Fruit fly (Drosophila melanogaster) whole organism, embryonic: ENCODE results near the gene MCU.

Experiments
- CG10209 ChIP-seq: fragments of 200-800 bp; sonication (Bioruptor generic); optimal IDR thresholded peaks from 3 replicates; lab custom pipeline; 2017; ENCODE audit warnings: missing biosample characterization, mild to moderate bottlenecking, missing genetic modification characterization, missing genetic modification reagents
- CG1024 ChIP-seq: fragments of 200-800 bp; sonication (Bioruptor generic); IDR thresholded peaks from 2 replicates; pipeline ENCODE4 v1.3.6; 2022; ENCODE audit warnings: missing biosample characterization, missing genetic modification characterization
- CG10267 ChIP-seq: fragments of 200-800 bp; sonication (Bioruptor generic); optimal IDR thresholded peaks from 2 replicates; lab custom pipeline; 2018; ENCODE audit warnings: missing biosample characterization, mild to moderate bottlenecking, missing genetic modification characterization, moderate library complexity
- CG10274 ChIP-seq: fragments of 200-800 bp; sonication (Bioruptor generic); optimal IDR thresholded peaks from 3 replicates; lab custom pipeline; 2017; ENCODE audit warnings: missing biosample characterization, mild to moderate bottlenecking, missing genetic modification characterization
- CG11085 ChIP-seq: fragments of 200-800 bp; sonication (Bioruptor generic); IDR thresholded peaks from 2 replicates; pipeline ENCODE4 v1.3.6; 2022; ENCODE audit warnings: missing biosample characterization, missing genetic modification characterization
- CG11247 ChIP-seq: fragments of 200-800 bp; sonication (Bioruptor generic); IDR thresholded peaks from 2 replicates; pipeline ENCODE4 v1.3.6; 2022; ENCODE audit warnings: missing biosample characterization, missing genetic modification characterization
- CG12155 ChIP-seq: fragments of 200-800 bp; sonication (Bioruptor generic); optimal IDR thresholded peaks from 3 replicates; lab custom pipeline; 2016; ENCODE audit warnings: missing biosample characterization, missing genetic modification characterization
- CG13123 ChIP-seq: fragments of 200-800 bp; sonication (Bioruptor generic); optimal IDR thresholded peaks from 2 replicates; lab custom pipeline; 2016; ENCODE audit warnings: missing biosample characterization, missing genetic modification characterization
- CG14965 ChIP-seq: fragments of 200-800 bp; sonication (Bioruptor generic); optimal IDR thresholded peaks from 2 replicates; lab custom pipeline; 2016; ENCODE audit warnings: missing biosample characterization, missing genetic modification characterization, borderline replicate concordance
- CG15073 ChIP-seq: fragments of 200-800 bp; sonication (Bioruptor generic); optimal IDR thresholded peaks from 2 replicates; lab custom pipeline; 2016; ENCODE audit warnings: missing biosample characterization, missing genetic modification characterization
- CG1529 ChIP-seq: fragments of 200-800 bp; sonication (Bioruptor generic); optimal IDR thresholded peaks from 3 replicates; lab custom pipeline; 2018; ENCODE audit warnings: missing biosample characterization, missing genetic modification characterization
- CG15479 ChIP-seq: fragments of 200-800 bp; sonication (Bioruptor generic); optimal IDR thresholded peaks from 3 replicates; lab custom pipeline; 2019; ENCODE audit warnings: missing biosample characterization, mild to moderate bottlenecking, missing genetic modification characterization, moderate library complexity
- CG15514 ChIP-seq: fragments of 200-800 bp; sonication (Bioruptor generic); optimal IDR thresholded peaks from 3 replicates; lab custom pipeline; 2017; ENCODE audit warnings: missing biosample characterization, missing genetic modification characterization, mild to moderate bottlenecking, moderate library complexity, missing genetic modification reagents
- CG15696 ChIP-seq: fragments of 200-800 bp; sonication (Bioruptor generic); optimal IDR thresholded peaks from 2 replicates; lab custom pipeline; 2019; ENCODE audit warnings: missing biosample characterization, mild to moderate bottlenecking, missing genetic modification characterization, moderate library complexity
- CG2129 ChIP-seq: fragments of 200-800 bp; sonication (Bioruptor generic); IDR thresholded peaks from 2 replicates; pipeline ENCODE4 v1.3.6; 2022; ENCODE audit warnings: missing biosample characterization, missing genetic modification characterization; ENCODE audit not compliant: partially characterized antibody
- CG2199 ChIP-seq: fragments of 200-800 bp; sonication (Bioruptor generic); IDR thresholded peaks from 3 replicates; pipeline ENCODE4 v1.3.6; 2022; ENCODE audit warnings: missing biosample characterization, missing genetic modification characterization
- CG3281 ChIP-seq: fragments of 200-800 bp; sonication (Bioruptor generic); optimal IDR thresholded peaks from 3 replicates; lab custom pipeline; 2017; ENCODE audit warnings: missing biosample characterization, mild to moderate bottlenecking, missing genetic modification characterization
- CG33557 ChIP-seq: fragments of 200-800 bp; sonication (Bioruptor generic); optimal IDR thresholded peaks from 2 replicates; lab custom pipeline; 2019; ENCODE audit warnings: missing biosample characterization, mild to moderate bottlenecking, missing genetic modification characterization, moderate library complexity
- CG34376 ChIP-seq: fragments of 200-800 bp; sonication (Bioruptor generic); optimal IDR thresholded peaks from 2 replicates; lab custom pipeline; 2018; ENCODE audit warnings: missing biosample characterization, mild to moderate bottlenecking, missing genetic modification characterization
- CG6683 ChIP-seq: fragments of 200-800 bp; sonication (Bioruptor generic); optimal IDR thresholded peaks from 2 replicates; lab custom pipeline; 2017; ENCODE audit warnings: missing biosample characterization, mild to moderate bottlenecking, missing genetic modification characterization, missing genetic modification reagents
- CG6765 ChIP-seq: fragments of 200-800 bp; sonication (Bioruptor generic); optimal IDR thresholded peaks from 3 replicates; lab custom pipeline; 2017; ENCODE audit warnings: missing biosample characterization, mild to moderate bottlenecking, missing genetic modification characterization
- CG7357 ChIP-seq: fragments of 200-800 bp; sonication (Bioruptor generic); IDR thresholded peaks from 3 replicates; pipeline ENCODE4 v1.3.6; 2022; ENCODE audit warnings: missing biosample characterization, missing genetic modification characterization
- CG7745 ChIP-seq: fragments of 200-800 bp; sonication (Bioruptor generic); optimal IDR thresholded peaks from 2 replicates; lab custom pipeline; 2018; ENCODE audit warnings: missing biosample characterization, mild to moderate bottlenecking, missing genetic modification characterization, moderate library complexity
- CG8478 ChIP-seq: fragments of >200 bp; optimal IDR thresholded peaks from 2 replicates; lab custom pipeline; 2018
- Chrac-16 ChIP-seq: fragments of 200-800 bp; sonication (Bioruptor generic); optimal IDR thresholded peaks from 3 replicates; lab custom pipeline; 2016; ENCODE audit warnings: missing biosample characterization, missing genetic modification characterization
- HLH4C ChIP-seq: fragments of 200-800 bp; sonication (Bioruptor generic); IDR thresholded peaks from 3 replicates; pipeline ENCODE4 v1.3.6; 2022; ENCODE audit warnings: missing biosample characterization, missing genetic modification characterization; ENCODE audit not compliant: partially characterized antibody
- HmgD ChIP-seq: fragments of 200-800 bp; sonication (Bioruptor generic); optimal IDR thresholded peaks from 3 replicates; lab custom pipeline; 2016; ENCODE audit warnings: missing biosample characterization, missing genetic modification characterization
- Hmr ChIP-seq: fragments of 200-800 bp; sonication (Bioruptor generic); optimal IDR thresholded peaks from 3 replicates; lab custom pipeline; 2017; ENCODE audit warnings: mild to moderate bottlenecking, missing biosample characterization, missing genetic modification reagents, missing genetic modification characterization
- Lim3 ChIP-seq: fragments of 200-800 bp; sonication (Bioruptor generic); IDR thresholded peaks from 2 replicates; pipeline ENCODE4 v1.3.6; 2022; ENCODE audit warnings: missing biosample characterization, missing genetic modification characterization
- NC2β ChIP-seq: fragments of 200-800 bp; sonication (Bioruptor generic); optimal IDR thresholded peaks from 2 replicates; lab custom pipeline; 2016; ENCODE audit warnings: missing biosample characterization, missing genetic modification characterization
- Neu2 ChIP-seq: fragments of 200-800 bp; sonication (Bioruptor generic); optimal IDR thresholded peaks from 3 replicates; lab custom pipeline; 2016; ENCODE audit warnings: missing biosample characterization, missing genetic modification characterization, borderline replicate concordance
- Nf-YB ChIP-seq: fragments of 200-800 bp; sonication (Bioruptor generic); optimal IDR thresholded peaks from 3 replicates; lab custom pipeline; 2019; ENCODE audit warnings: missing biosample characterization, mild to moderate bottlenecking, missing genetic modification characterization, moderate library complexity
- PHDP ChIP-seq: fragments of 200-800 bp; sonication (Bioruptor generic); optimal IDR thresholded peaks from 3 replicates; lab custom pipeline; 2018; ENCODE audit warnings: missing biosample characterization, mild to moderate bottlenecking, missing genetic modification characterization, moderate library complexity
- Ssrp ChIP-seq: fragments of 200-800 bp; sonication (Bioruptor generic); optimal IDR thresholded peaks from 2 replicates; lab custom pipeline; 2018; ENCODE audit warnings: missing biosample characterization, mild to moderate bottlenecking, missing genetic modification characterization, moderate library complexity
- Xbp1 ChIP-seq: fragments of 200-800 bp; sonication (Bioruptor generic); optimal IDR thresholded peaks from 3 replicates; lab custom pipeline; 2016; ENCODE audit warnings: missing biosample characterization, mild to moderate bottlenecking, missing genetic modification characterization
- bab2 ChIP-seq: fragments of 200-800 bp; sonication (Bioruptor generic); optimal IDR thresholded peaks from 2 replicates; lab custom pipeline; 2016; ENCODE audit warnings: missing biosample characterization, missing genetic modification characterization
- cg ChIP-seq: fragments of 200-800 bp; sonication (Bioruptor generic); optimal IDR thresholded peaks from 3 replicates; lab custom pipeline; 2019; ENCODE audit warnings: missing biosample characterization, mild to moderate bottlenecking, missing genetic modification characterization, moderate library complexity
- crp ChIP-seq, 2 experiments: fragments of 200-800 bp; sonication (Bioruptor generic); optimal IDR thresholded peaks; 2 replicates in 1 of 2; 3 replicates in 1 of 2; lab custom pipeline; 2017; ENCODE audit warnings: missing biosample characterization in 2 of 2, missing genetic modification characterization in 2 of 2, mild to moderate bottlenecking in 1 of 2, moderate library complexity in 1 of 2
- danr ChIP-seq: fragments of 200-800 bp; sonication (Bioruptor generic); IDR thresholded peaks from 2 replicates; pipeline ENCODE4 v1.3.6; 2022; ENCODE audit warnings: missing biosample characterization, missing genetic modification characterization
- grn ChIP-seq: fragments of 200-800 bp; sonication (Bioruptor generic); optimal IDR thresholded peaks from 3 replicates; lab custom pipeline; 2017; ENCODE audit warnings: missing biosample characterization, missing genetic modification characterization
- gt ChIP-seq: fragments of 200-800 bp; sonication (Bioruptor generic); IDR thresholded peaks from 2 replicates; pipeline ENCODE4 v1.3.6; 2022; ENCODE audit warnings: missing biosample characterization, missing genetic modification characterization
- ham ChIP-seq: fragments of 200-800 bp; sonication (Bioruptor generic); IDR thresholded peaks from 2 replicates; pipeline ENCODE4 v1.3.6; 2022; ENCODE audit warnings: missing biosample characterization, missing genetic modification characterization
- pb ChIP-seq: fragments of 200-800 bp; sonication (Bioruptor generic); optimal IDR thresholded peaks from 3 replicates; lab custom pipeline; 2016; ENCODE audit warnings: missing biosample characterization, missing genetic modification characterization
- ranshi ChIP-seq: fragments of 200-800 bp; sonication (Bioruptor generic); IDR thresholded peaks from 2 replicates; pipeline ENCODE4 v1.3.6; 2022; ENCODE audit warnings: missing biosample characterization, missing genetic modification characterization
- salm ChIP-seq: fragments of 200-800 bp; sonication (Bioruptor generic); optimal IDR thresholded peaks from 2 replicates; lab custom pipeline; 2018; ENCODE audit warnings: missing biosample characterization, mild to moderate bottlenecking, missing genetic modification characterization
- sob ChIP-seq: fragments of 200-800 bp; sonication (Bioruptor generic); IDR thresholded peaks from 2 replicates; pipeline ENCODE4 v1.3.6; 2022; ENCODE audit warnings: missing biosample characterization, missing genetic modification characterization
- sr ChIP-seq: fragments of 200-800 bp; sonication (Bioruptor generic); IDR thresholded peaks from 3 replicates; pipeline ENCODE4 v1.3.6; 2022; ENCODE audit warnings: missing biosample characterization, missing genetic modification characterization
- stc ChIP-seq: fragments of 200-800 bp; sonication (Bioruptor generic); IDR thresholded peaks from 2 replicates; pipeline ENCODE4 v1.3.6; 2022; ENCODE audit warnings: missing biosample characterization, missing genetic modification characterization
- stwl ChIP-seq: fragments of 200-800 bp; sonication (Bioruptor generic); optimal IDR thresholded peaks from 3 replicates; lab custom pipeline; 2018; ENCODE audit warnings: missing biosample characterization, mild to moderate bottlenecking, missing genetic modification characterization, moderate library complexity
- toy ChIP-seq: fragments of 200-800 bp; sonication (Bioruptor generic); IDR thresholded peaks from 2 replicates; pipeline ENCODE4 v1.3.6; 2022; ENCODE audit warnings: missing biosample characterization, missing genetic modification characterization

Gene MCU

dm6 chr3L:6550178-6550977 is at the start of gene MCU (continued):
- TF ChIP-seq cg (GFP tag; lab: Kevin White, UChicago) (no peak), CG10267 (tag; lab: Kevin White, UChicago) (peak; percentile 29), salm (tag; lab: Kevin White, UChicago) (no peak), CG15514 (GFP tag; lab: Kevin White, UChicago) (peak; percentile 98), CG8478 (lab: Kevin White, UChicago) (no peak), CG7745 (no peak), CG13123 (no peak), crp (GFP tag; optimal IDR thresholded peaks at IDR 0.05; lab: Kevin White, UChicago) (peak in 1 of 2 experiments; percentile 43), stwl (peak; percentile 63), Chrac-16 (GFP tag; lab: Kevin White, UChicago) (no peak), sr (GFP tag; lab: Robert Waterston, UW) (no peak), toy (GFP tag; lab: Robert Waterston, UW) (no peak), pb (GFP tag; lab: Kevin White, UChicago) (no peak), CG1529 (GFP tag; lab: Kevin White, UChicago) (no peak), stc (GFP tag; lab: Robert Waterston, UW) (no peak), Xbp1 (GFP tag; lab: Kevin White, UChicago) (no peak), ham (GFP tag; lab: Robert Waterston, UW) (no peak), CG6765 (GFP tag; lab: Kevin White, UChicago) (no peak), Neu2 (no peak), CG14965 (GFP tag; lab: Kevin White, UChicago) (no peak), ranshi (peak; percentile 2; the same call in 1 of the 2 replicates), PHDP (peak; percentile 13), NC2β (no peak), CG6683 (GFP tag; lab: Kevin White, UChicago) (no peak), CG34376 (no peak), grn (no peak), danr (GFP tag; lab: Robert Waterston, UW) (no peak), sob (GFP tag; lab: Robert Waterston, UW) (peak; percentile 9; the same call in 1 of the 2 replicates), CG12155 (GFP tag; lab: Kevin White, UChicago) (no peak), Ssrp (tag; lab: Kevin White, UChicago) (no peak), CG33557 (GFP tag; lab: Kevin White, UChicago) (no peak), CG15696 (tag; lab: Kevin White, UChicago) (no peak), Lim3 (no peak), HmgD (GFP tag; lab: Kevin White, UChicago) (peak; percentile 3), CG15479 (GFP tag; lab: Kevin White, UChicago) (no peak), CG11247 (no peak), CG7357 (no peak), CG11085 (no peak), Hmr (peak; percentile 53), CG2199 (no peak), CG10209 (GFP tag; lab: Kevin White, UChicago) (no peak), CG1024 (GFP tag; lab: Robert Waterston, UW) (no peak), bab2 (GFP tag; lab: Kevin White, UChicago) (no peak), CG15073 (GFP tag; lab: Kevin White, UChicago) (no peak), CG3281 (GFP tag; lab: Kevin White, UChicago) (peak; percentile 7), HLH4C (GFP tag; lab: Robert Waterston, UW) (peak; percentile 94), CG10274 (GFP tag; lab: Kevin White, UChicago) (no peak), gt (GFP tag; lab: Robert Waterston, UW) (no peak), CG2129 (GFP tag; lab: Robert Waterston, UW) (peak; percentile 71), Nf-YB (GFP tag; lab: Kevin White, UChicago) (peak; percentile 30)
